In genomic region chrIII:4905405-4905804, ce11 we compare ENCODE assay signal across 2 worm cellular contexts.
A peak's percentile ranks its signal among the peaks of the same experiment; 100 is the strongest.
TF ChIP-seq lines count a peak whose summit lies in the region.

TSS of gene F26F4.8 (minus strand) at chrIII:4905473.

TF ChIP-seq in whole organism, L1 larva, 84 proteins besides CTCF, POLR2A, EP300 and RAD21 (continued from another document):
- TF ChIP-seq fos-1 (tag; optimal IDR thresholded peaks at IDR 0.05; lab: Kevin White, UChicago) (no peak), isw-1 (GFP tag; IDR thresholded peaks at IDR 0.05; lab: Robert Waterston, UW) (peak; percentile 37), unc-98 (GFP tag; IDR thresholded peaks at IDR 0.05; lab: Robert Waterston, UW) (peak; percentile 65), ceh-63 (GFP tag; optimal IDR thresholded peaks at IDR 0.05; lab: Kevin White, UChicago) (no peak), F16B12.6 (tag; optimal IDR thresholded peaks at IDR 0.05; lab: Kevin White, UChicago) (no peak), C16A3.4 (tag; optimal IDR thresholded peaks at IDR 0.05; lab: Kevin White, UChicago) (no peak), Y116A8C.19 (tag; optimal IDR thresholded peaks at IDR 0.05; lab: Kevin White, UChicago; ENCODE audit: borderline replicate concordance) (peak; percentile 5), nhr-19 (GFP tag; conservative IDR thresholded peaks at IDR 0.05; lab: Robert Waterston, UW) (no peak), ceh-90 (tag; optimal IDR thresholded peaks at IDR 0.05; lab: Kevin White, UChicago) (peak; percentile 94), nhr-71 (tag; optimal IDR thresholded peaks at IDR 0.05; lab: Kevin White, UChicago) (peak; percentile 68), alr-1 (tag; optimal IDR thresholded peaks at IDR 0.05; lab: Kevin White, UChicago; ENCODE audit: borderline replicate concordance) (no peak), hpl-2 (GFP tag; optimal IDR thresholded peaks at IDR 0.05; lab: Kevin White, UChicago) (no peak), elt-3 (tag; optimal IDR thresholded peaks at IDR 0.05; lab: Kevin White, UChicago) (no peak), nhr-84 (tag; optimal IDR thresholded peaks at IDR 0.05; lab: Kevin White, UChicago) (no peak), hlh-4 (tag; optimal IDR thresholded peaks at IDR 0.05; lab: Kevin White, UChicago) (no peak), rnt-1 (tag; optimal IDR thresholded peaks at IDR 0.05; lab: Kevin White, UChicago) (peak; percentile 59), skn-1 (tag; optimal IDR thresholded peaks at IDR 0.05; lab: Kevin White, UChicago) (no peak), efl-3 (GFP tag; optimal IDR thresholded peaks at IDR 0.05; lab: Kevin White, UChicago) (no peak), ceh-82 (tag; optimal IDR thresholded peaks at IDR 0.05; lab: Kevin White, UChicago) (no peak), lin-35 (GFP tag; optimal IDR thresholded peaks at IDR 0.05; lab: Kevin White, UChicago) (peak; percentile 77 to 83), nhr-11 (tag; optimal IDR thresholded peaks at IDR 0.05; lab: Kevin White, UChicago) (no peak), sptf-1 (tag; optimal IDR thresholded peaks at IDR 0.05; lab: Kevin White, UChicago) (no peak), nhr-47 (tag; optimal IDR thresholded peaks at IDR 0.05; lab: Kevin White, UChicago) (peak; percentile 66), nhr-90 (tag; optimal IDR thresholded peaks at IDR 0.05; lab: Kevin White, UChicago; ENCODE audit: poor library complexity) (peak; percentile 63), unc-30 (tag; optimal IDR thresholded peaks at IDR 0.05; lab: Kevin White, UChicago) (no peak), blmp-1 (tag; optimal IDR thresholded peaks at IDR 0.05; lab: Kevin White, UChicago) (no peak), unc-62 (GFP tag; optimal IDR thresholded peaks at IDR 0.05; lab: Kevin White, UChicago) (no peak), sox-4 (tag; optimal IDR thresholded peaks at IDR 0.05; lab: Kevin White, UChicago) (peak; percentile 46), ces-1 (GFP tag; optimal IDR thresholded peaks at IDR 0.05; lab: Kevin White, UChicago) (no peak), pag-3 (tag; optimal IDR thresholded peaks at IDR 0.05; lab: Kevin White, UChicago; ENCODE audit: borderline replicate concordance, insufficient read depth) (peak; percentile 73), swsn-7 (tag; optimal IDR thresholded peaks at IDR 0.05; lab: Kevin White, UChicago) (peak; percentile 19), nhr-77 (tag; optimal IDR thresholded peaks at IDR 0.05; lab: Kevin White, UChicago) (no peak), hlh-17 (GFP tag; optimal IDR thresholded peaks at IDR 0.05; lab: Kevin White, UChicago; ENCODE audit: borderline replicate concordance) (no peak), efl-1 (optimal IDR thresholded peaks at IDR 0.05; lab: Kevin White, UChicago) (peak; percentile 61 to 76), efl-1 (GFP tag; optimal IDR thresholded peaks at IDR 0.05 in 1 of 2; lab: Kevin White, UChicago) (peak; percentile 84 to 98), lin-13 (GFP tag; optimal IDR thresholded peaks at IDR 0.05; lab: Kevin White, UChicago) (no peak), lir-3 (tag; optimal IDR thresholded peaks at IDR 0.05; lab: Kevin White, UChicago; ENCODE audit: poor library complexity) (peak; percentile 82), ets-5 (GFP tag; IDR thresholded peaks at IDR 0.05; lab: Robert Waterston, UW) (no peak), grh-1 (GFP tag; IDR thresholded peaks at IDR 0.05; lab: Robert Waterston, UW) (no peak), ceh-8 (GFP tag; optimal IDR thresholded peaks at IDR 0.05; lab: Kevin White, UChicago) (no peak), mep-1 (tag; optimal IDR thresholded peaks at IDR 0.05; lab: Kevin White, UChicago) (peak; percentile 39), ztf-11 (tag; optimal IDR thresholded peaks at IDR 0.05; lab: Kevin White, UChicago) (peak in 1 of 2 experiments; percentile 68), lin-39 (tag; optimal IDR thresholded peaks at IDR 0.05; lab: Kevin White, UChicago) (no peak), zip-4 (GFP tag; optimal IDR thresholded peaks at IDR 0.05; lab: Kevin White, UChicago) (no peak), nhr-28 (tag; optimal IDR thresholded peaks at IDR 0.05; lab: Kevin White, UChicago) (no peak), snpc-4 (tag; optimal IDR thresholded peaks at IDR 0.05; lab: Kevin White, UChicago) (peak; percentile 16)

TF ChIP-seq in whole organism, late embryonic, 69 proteins besides CTCF, POLR2A, EP300 and RAD21 (continued from another document):
- no peak for TF ChIP-seq nhr-11 (tag; optimal IDR thresholded peaks at IDR 0.05; lab: Kevin White, UChicago)
- no peak for TF ChIP-seq Y22D7AL.16 (tag; optimal IDR thresholded peaks at IDR 0.05; lab: Kevin White, UChicago)
- TF ChIP-seq ceh-31 (tag; optimal IDR thresholded peaks at IDR 0.05; lab: Kevin White, UChicago): peak; percentile 92
